Fruit fly (Drosophila melanogaster): ENCODE measurements around the gene Rh4.

DNA sequence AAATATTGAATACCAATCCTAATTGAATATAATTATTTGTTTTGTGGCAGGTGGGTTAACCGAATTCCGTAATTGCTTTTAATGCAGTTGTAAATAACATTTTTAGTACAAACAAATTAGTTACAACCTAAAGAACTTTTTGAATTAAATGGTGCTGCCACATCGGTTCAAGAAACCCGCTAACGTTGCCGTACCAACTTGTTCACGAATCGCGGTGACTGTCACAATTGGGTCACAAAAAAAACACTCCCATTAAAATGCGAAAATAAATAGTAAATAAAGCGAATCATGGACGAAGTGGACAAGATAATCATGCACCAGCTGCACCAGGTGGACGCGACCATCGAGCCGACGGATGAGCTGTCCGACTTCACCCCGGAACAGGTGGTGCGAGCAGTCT lies 641 bp upstream of the Rh4 start, which contains the start of gene CG9951:
- no peak for TF ChIP-seq lola (GFP tag; optimal IDR thresholded peaks at IDR 0.05)
- no peak for TF ChIP-seq psq (GFP tag; optimal IDR thresholded peaks at IDR 0.05)
- TF ChIP-seq fru (GFP tag; optimal IDR thresholded peaks at IDR 0.05), result no peak
- no peak for TF ChIP-seq Hr83 (GFP tag; optimal IDR thresholded peaks at IDR 0.05; ENCODE audit: poor library complexity, severe bottlenecking)
- TF ChIP-seq pan (optimal IDR thresholded peaks at IDR 0.05), result no peak

Data from whole organism, wandering third instar larva.